Worm (Caenorhabditis elegans): Measurements from ENCODE around the gene srbc-10.

DNA sequence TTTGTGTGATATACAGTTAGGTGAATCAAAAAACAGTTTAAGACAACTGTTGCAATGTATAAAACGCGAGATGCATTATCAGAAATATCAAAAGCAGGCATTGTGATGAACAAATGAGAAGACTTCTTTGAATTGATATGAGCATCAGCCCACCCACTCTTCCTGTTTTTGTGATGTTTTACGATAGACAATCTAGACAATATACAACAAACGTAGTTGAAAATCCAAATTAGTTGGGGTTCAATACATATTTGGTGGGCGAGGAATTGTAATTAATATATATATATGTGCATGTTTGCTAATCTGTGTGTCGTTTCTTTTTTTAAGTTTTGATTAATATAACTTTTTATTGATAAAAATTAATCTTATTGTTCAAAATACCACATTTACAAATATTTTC is 20.0 kb downstream of the srbc-10 start, which contains the start of gene str-28:
- TF ChIP-seq T26A8.4 (GFP tag; IDR thresholded peaks at IDR 0.05) (no peak), skn-1 (tag; optimal IDR thresholded peaks at IDR 0.05) (no peak), nhr-102 (tag; optimal IDR thresholded peaks at IDR 0.05) (no peak), ceh-82 (tag; optimal IDR thresholded peaks at IDR 0.05) (no peak), ceh-62 (tag; optimal IDR thresholded peaks at IDR 0.05) (no peak), hlh-11 (tag; optimal IDR thresholded peaks at IDR 0.05) (no peak), zfp-3 (GFP tag; conservative IDR thresholded peaks at IDR 0.05) (no peak)
